Worm (Caenorhabditis elegans): ENCODE measurements around the gene F28B12.6.

F28B12.6 gene

ce11 chrII:5968037-5968436, 27.4 kb downstream of the F28B12.6 start, which contains the start of gene B0034.1:
Gene B0034.1, plus strand, starts transcription at chrII:5968337.
- no peak for TF ChIP-seq dmd-4 (tag; optimal IDR thresholded peaks at IDR 0.05)
- no peak for TF ChIP-seq crh-2 (tag; optimal IDR thresholded peaks at IDR 0.05)
- no peak for TF ChIP-seq mdl-1 (tag; optimal IDR thresholded peaks at IDR 0.05)
- TF ChIP-seq ztf-11 (tag; optimal IDR thresholded peaks at IDR 0.05) = no peak
- no peak for TF ChIP-seq fos-1 (tag; optimal IDR thresholded peaks at IDR 0.05)
- no peak for TF ChIP-seq lin-11 (tag; optimal IDR thresholded peaks at IDR 0.05)
- TF ChIP-seq Y55F3AM.14 (GFP tag; optimal IDR thresholded peaks at IDR 0.05) = no peak
- no peak for TF ChIP-seq skn-1 (tag; optimal IDR thresholded peaks at IDR 0.05)
- no peak for TF ChIP-seq R02D3.7 (tag; optimal IDR thresholded peaks at IDR 0.05)
- no peak for TF ChIP-seq nhr-237 (tag; optimal IDR thresholded peaks at IDR 0.05)
- no peak for TF ChIP-seq alr-1 (tag; optimal IDR thresholded peaks at IDR 0.05)

- TF ChIP-seq dmd-4 (tag; optimal IDR thresholded peaks at IDR 0.05) = no peak
- peak; percentile 4 for TF ChIP-seq nhr-25 (tag; optimal IDR thresholded peaks at IDR 0.05)
These were observed 28.6 kb downstream of the F28B12.6 start, which contains the start of gene B0034.4 for ce11 chrII:5969303-5969702. Gene B0034.4, minus strand, starts transcription at chrII:5969531.

- TF ChIP-seq nhr-10 (tag; optimal IDR thresholded peaks at IDR 0.05) = no peak
- no peak for TF ChIP-seq nhr-25 (tag; optimal IDR thresholded peaks at IDR 0.05)
- TF ChIP-seq lin-11 (tag; optimal IDR thresholded peaks at IDR 0.05) = no peak
- no peak for TF ChIP-seq nhr-129 (tag; optimal IDR thresholded peaks at IDR 0.05)
These were observed 34.2 kb downstream of the F28B12.6 start, which contains the start of gene B0034.5 for ce11 chrII:5974878-5975277. Gene B0034.5, minus strand, starts transcription at chrII:5974978.

- no peak for TF ChIP-seq fos-1 (tag; optimal IDR thresholded peaks at IDR 0.05)
These were observed 47.6 kb downstream of the F28B12.6 start, which contains the start of gene ins-2 for ce11 chrII:5988224-5988623. Gene ins-2, plus strand, starts transcription at chrII:5988524.

- no peak for TF ChIP-seq lin-39 (tag; optimal IDR thresholded peaks at IDR 0.05)
- no peak for TF ChIP-seq lin-11 (tag; optimal IDR thresholded peaks at IDR 0.05)
- no peak for TF ChIP-seq R02D3.7 (tag; optimal IDR thresholded peaks at IDR 0.05)
- no peak for TF ChIP-seq ama-1 (optimal IDR thresholded peaks at IDR 0.05)
- no peak for TF ChIP-seq fos-1 (tag; optimal IDR thresholded peaks at IDR 0.05)
These were observed 50.0 kb downstream of the F28B12.6 start, which contains the start of gene ins-3 for ce11 chrII:5990668-5991067. Gene ins-3, minus strand, starts transcription at chrII:5990768.

Measured in whole organism, L2 larva.